Worm (Caenorhabditis elegans) whole organism, midembryonic: ENCODE data around the gene acox-1.5.

Experiments
- T22C8.4 ChIP-seq: fragments of 200-800 bp; sonication (Bioruptor generic); IDR thresholded peaks from 2 replicates; pipeline ENCODE4 v1.3.6; 2022; ENCODE audit warnings: missing genetic modification characterization, missing compliant biosample characterization
- cog-1 ChIP-seq: sonication (generic microtip); optimal IDR thresholded peaks from 2 replicates; lab custom pipeline; 2016; ENCODE audit warnings: missing genetic modification characterization, missing compliant biosample characterization
- flt-1 ChIP-seq: fragments of 200-800 bp; sonication (Bioruptor generic); IDR thresholded peaks from 2 replicates; pipeline ENCODE4 v1.3.6; 2022; ENCODE audit warnings: missing genetic modification characterization, missing compliant biosample characterization
- klf-2 ChIP-seq: fragments of 200-800 bp; sonication (Bioruptor generic); conservative IDR thresholded peaks from 2 replicates; pipeline ENCODE4 v1.3.6; 2022; ENCODE audit warnings: missing genetic modification reagents, missing genetic modification characterization, missing compliant biosample characterization
- med-1 ChIP-seq: sonication (generic microtip); optimal IDR thresholded peaks from 2 replicates; lab custom pipeline; 2017; ENCODE audit warnings: missing genetic modification characterization, mild to moderate bottlenecking, missing compliant biosample characterization, antibody characterized with exemption, missing genetic modification reagents; ENCODE audit not compliant: insufficient read depth
- ref-1 ChIP-seq: fragments of 200-800 bp; sonication (Bioruptor generic); conservative IDR thresholded peaks from 2 replicates; pipeline ENCODE4 v1.3.6; 2022; ENCODE audit warnings: missing genetic modification reagents, missing genetic modification characterization, missing compliant biosample characterization
- tab-1 ChIP-seq: fragments of 200-800 bp; sonication (Bioruptor generic); IDR thresholded peaks from 2 replicates; pipeline ENCODE4 v1.3.6; 2022; ENCODE audit warnings: missing genetic modification characterization, missing compliant biosample characterization
- ztf-23 ChIP-seq: fragments of 200-800 bp; sonication (Bioruptor generic); IDR thresholded peaks from 2 replicates; pipeline ENCODE4 v1.3.6; 2022; ENCODE audit warnings: missing genetic modification reagents, missing genetic modification characterization, missing compliant biosample characterization
- ztf-29 ChIP-seq: fragments of 200-800 bp; sonication (Bioruptor generic); IDR thresholded peaks from 2 replicates; pipeline ENCODE4 v1.3.6; 2022; ENCODE audit warnings: missing genetic modification reagents, missing genetic modification characterization, missing compliant biosample characterization

The acox-1.5 gene

DNA sequence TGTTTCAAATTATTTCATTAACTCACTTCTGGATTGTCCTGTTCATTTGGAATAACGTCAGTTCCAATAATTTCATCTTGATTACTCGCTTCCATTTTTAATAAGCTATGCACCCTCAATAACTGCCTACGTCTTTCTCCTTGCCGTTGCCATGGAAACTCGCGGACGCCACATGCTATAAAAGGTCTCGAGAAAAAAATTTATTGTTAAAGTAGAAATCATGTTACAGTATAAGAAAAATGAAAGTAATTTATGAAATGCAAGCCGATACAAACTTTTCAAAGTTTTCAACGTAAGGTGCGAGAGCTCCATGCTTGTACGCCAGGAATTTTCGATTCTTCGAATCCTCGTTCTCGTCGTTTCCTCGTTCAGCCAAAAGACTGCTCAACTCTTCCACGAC is 20.1 kb upstream of the acox-1.5 start, which contains the start of gene bbs-4:
TSS of gene bbs-4 (minus strand) at position 101 of the 400 bp plus-strand sequence.
- TF ChIP-seq ref-1 (GFP tag; lab: Robert Waterston, UW) (no peak), klf-2 (no peak), flt-1 (GFP tag; lab: Robert Waterston, UW) (no peak), tab-1 (GFP tag; lab: Robert Waterston, UW) (no peak), med-1 (GFP tag; lab: Kevin White, UChicago) (no peak), cog-1 (no peak), ztf-23 (GFP tag; lab: Robert Waterston, UW) (no peak), T22C8.4 (GFP tag; lab: Robert Waterston, UW) (no peak), ztf-29 (GFP tag; lab: Robert Waterston, UW) (no peak)

DNA sequence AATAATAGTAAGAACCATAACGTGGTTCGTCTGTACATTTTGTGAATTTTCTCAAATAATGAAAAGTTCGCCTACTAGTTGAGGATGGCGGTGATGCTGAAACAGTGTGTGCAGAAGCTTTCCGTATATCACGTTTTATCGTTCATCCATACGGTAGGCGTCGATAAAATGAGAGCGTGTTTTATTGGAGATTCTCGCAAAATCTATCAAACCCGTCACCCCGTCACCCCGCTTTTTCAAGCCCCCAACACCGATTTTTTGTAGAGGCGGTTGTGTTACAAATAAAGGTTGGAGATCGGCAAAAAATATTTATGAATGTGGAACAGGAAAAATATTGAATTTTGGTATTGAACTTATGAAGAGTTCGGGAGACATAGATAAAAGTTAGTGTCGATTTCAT is 16.7 kb upstream of the acox-1.5 start, which contains the start of gene clec-161:
TSS of gene clec-161 (minus strand) at position 101 of the 400 bp plus-strand sequence.
- TF ChIP-seq ztf-23 (GFP tag; lab: Robert Waterston, UW) (no peak), tab-1 (GFP tag; lab: Robert Waterston, UW) (no peak), klf-2 (no peak), ref-1 (GFP tag; lab: Robert Waterston, UW) (no peak), flt-1 (GFP tag; lab: Robert Waterston, UW) (no peak), med-1 (GFP tag; lab: Kevin White, UChicago) (no peak), ztf-29 (GFP tag; lab: Robert Waterston, UW) (no peak), cog-1 (no peak), T22C8.4 (GFP tag; lab: Robert Waterston, UW) (no peak)

ce11 chrIII:9600645-9601044 is 8.7 kb upstream of the acox-1.5 start, which contains the start of gene F58A4.2:
Gene F58A4.2, minus strand, starts transcription at chrIII:9600745.
- no peak for TF ChIP-seq ref-1 (GFP tag; lab: Robert Waterston, UW)

ce11 chrIII:9598168-9598567 is 6.2 kb upstream of the acox-1.5 start, which contains the start of gene F58A4.1:
Gene F58A4.1, plus strand, starts transcription at chrIII:9598468.
- no peak for TF ChIP-seq klf-2
- TF ChIP-seq flt-1 (GFP tag; lab: Robert Waterston, UW): no peak
- no peak for TF ChIP-seq T22C8.4 (GFP tag; lab: Robert Waterston, UW)
- TF ChIP-seq cog-1: no peak
- TF ChIP-seq ztf-23 (GFP tag; lab: Robert Waterston, UW): no peak
- no peak for TF ChIP-seq med-1 (GFP tag; lab: Kevin White, UChicago)
- no peak for TF ChIP-seq tab-1 (GFP tag; lab: Robert Waterston, UW)
- TF ChIP-seq ref-1 (GFP tag; lab: Robert Waterston, UW): no peak
- TF ChIP-seq ztf-29 (GFP tag; lab: Robert Waterston, UW): no peak

DNA sequence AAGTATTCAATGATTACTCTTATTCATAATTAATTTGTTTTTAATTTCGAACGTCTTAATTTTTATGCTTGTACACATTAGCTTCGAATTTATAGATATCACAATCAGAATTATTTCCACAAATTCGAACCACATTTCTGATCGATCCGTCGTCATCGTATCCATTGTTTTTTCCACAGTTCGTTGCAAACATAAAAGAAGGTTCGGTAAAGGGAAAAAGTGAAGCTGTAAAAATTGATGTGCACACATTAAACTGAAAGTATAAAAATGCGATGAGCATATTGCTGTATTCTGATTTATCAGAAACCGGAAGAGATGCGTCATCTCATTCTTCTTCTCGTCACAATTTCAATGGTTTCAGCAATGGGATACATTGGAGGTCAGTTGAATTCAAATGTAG is 5.1 kb upstream of the acox-1.5 start, which contains the start of gene C48B4.12:
TSS of gene C48B4.12 (plus strand) at position 301 of the 400 bp plus-strand sequence.
- TF ChIP-seq ztf-23 (GFP tag; lab: Robert Waterston, UW): no peak
- no peak for TF ChIP-seq flt-1 (GFP tag; lab: Robert Waterston, UW)
- TF ChIP-seq cog-1: no peak
- TF ChIP-seq ref-1 (GFP tag; lab: Robert Waterston, UW): no peak
- TF ChIP-seq T22C8.4 (GFP tag; lab: Robert Waterston, UW): no peak
- TF ChIP-seq med-1 (GFP tag; lab: Kevin White, UChicago): no peak
- no peak for TF ChIP-seq klf-2
- TF ChIP-seq tab-1 (GFP tag; lab: Robert Waterston, UW): no peak
- TF ChIP-seq ztf-29 (GFP tag; lab: Robert Waterston, UW): no peak

DNA sequence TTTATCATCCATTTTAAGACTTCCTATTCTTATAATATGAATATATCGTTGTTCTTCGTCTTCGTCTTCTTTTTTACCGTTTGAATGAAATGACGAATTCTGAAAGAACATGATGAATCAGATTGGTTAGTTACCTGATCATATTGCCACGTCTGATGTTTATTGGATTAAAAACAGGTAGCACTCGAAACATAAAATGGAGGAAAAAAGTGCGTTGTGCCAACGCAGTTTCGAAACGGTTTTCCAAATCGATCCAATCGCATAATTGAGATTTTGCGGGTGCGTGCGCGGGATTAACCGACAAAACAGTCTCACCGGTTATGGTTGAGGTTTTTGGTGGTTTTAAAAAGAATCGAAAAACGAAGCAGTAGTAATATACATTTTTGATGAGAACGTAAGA is 3.6 kb upstream of the acox-1.5 start, which contains the start of gene rom-2:
TSS of gene rom-2 (minus strand) at position 101 of the 400 bp plus-strand sequence.
- TF ChIP-seq ztf-29 (GFP tag; lab: Robert Waterston, UW) (no peak), tab-1 (GFP tag; lab: Robert Waterston, UW) (no peak), T22C8.4 (GFP tag; lab: Robert Waterston, UW) (no peak), ref-1 (GFP tag; lab: Robert Waterston, UW) (no peak), med-1 (GFP tag; lab: Kevin White, UChicago) (no peak), ztf-23 (GFP tag; lab: Robert Waterston, UW) (no peak), klf-2 (no peak), flt-1 (GFP tag; lab: Robert Waterston, UW) (no peak), cog-1 (no peak)

ce11 chrIII:9590212-9590611 is 1.8 kb downstream of the acox-1.5 start:
- TF ChIP-seq med-1 (GFP tag; lab: Kevin White, UChicago) (no peak), flt-1 (GFP tag; lab: Robert Waterston, UW) (no peak), cog-1 (no peak), ztf-29 (GFP tag; lab: Robert Waterston, UW) (no peak), tab-1 (GFP tag; lab: Robert Waterston, UW) (no peak), T22C8.4 (GFP tag; lab: Robert Waterston, UW) (no peak), ref-1 (GFP tag; lab: Robert Waterston, UW) (no peak), ztf-23 (GFP tag; lab: Robert Waterston, UW) (no peak), klf-2 (no peak)

DNA sequence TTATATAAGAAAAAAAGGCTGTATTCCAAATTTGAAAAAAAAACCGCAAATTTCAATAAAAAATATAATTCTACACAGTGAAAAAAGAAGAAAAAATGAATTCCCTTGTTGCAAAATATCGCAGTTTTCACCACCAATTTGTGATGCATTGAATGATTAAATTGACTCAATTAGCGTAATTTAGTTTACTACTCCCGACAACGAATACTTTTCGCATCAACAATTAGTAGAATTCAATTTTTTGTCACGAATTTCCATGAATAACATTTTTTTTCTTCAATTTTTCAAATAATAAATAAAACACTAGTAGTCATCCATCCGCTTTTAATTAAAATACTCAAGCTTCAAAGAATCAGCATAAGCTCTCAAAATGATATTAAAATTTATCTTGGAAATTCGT is 6.7 kb downstream of the acox-1.5 start:
- TF ChIP-seq T22C8.4 (GFP tag; lab: Robert Waterston, UW) (no peak), tab-1 (GFP tag; lab: Robert Waterston, UW) (no peak), ztf-23 (GFP tag; lab: Robert Waterston, UW) (no peak), klf-2 (no peak), flt-1 (GFP tag; lab: Robert Waterston, UW) (no peak), ref-1 (GFP tag; lab: Robert Waterston, UW) (no peak), med-1 (GFP tag; lab: Kevin White, UChicago) (no peak), ztf-29 (GFP tag; lab: Robert Waterston, UW) (no peak), cog-1 (no peak)

DNA sequence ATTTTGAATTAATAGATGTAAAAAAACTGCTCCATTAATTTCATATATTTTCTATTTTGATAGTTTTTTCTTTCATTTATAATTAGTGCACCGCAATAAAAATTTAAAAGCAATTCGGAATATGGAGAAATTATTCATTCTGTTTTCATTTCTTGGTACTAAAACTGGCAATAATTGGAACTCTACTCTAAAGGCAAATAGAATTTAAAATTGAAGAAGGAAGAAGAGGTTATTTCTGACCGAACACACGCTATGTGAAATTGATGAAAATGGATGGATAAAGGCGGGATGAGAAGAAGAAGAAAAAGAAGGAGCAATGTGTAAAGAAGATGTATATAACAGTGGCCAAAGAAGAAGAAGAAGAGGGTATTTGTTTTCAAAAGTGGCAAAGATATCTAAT is 8.8 kb downstream of the acox-1.5 start:
- TF ChIP-seq ztf-29 (GFP tag; lab: Robert Waterston, UW): no peak
- TF ChIP-seq flt-1 (GFP tag; lab: Robert Waterston, UW): no peak
- TF ChIP-seq tab-1 (GFP tag; lab: Robert Waterston, UW): no peak
- no peak for TF ChIP-seq ztf-23 (GFP tag; lab: Robert Waterston, UW)
- no peak for TF ChIP-seq klf-2
- no peak for TF ChIP-seq ref-1 (GFP tag; lab: Robert Waterston, UW)
- no peak for TF ChIP-seq T22C8.4 (GFP tag; lab: Robert Waterston, UW)
- no peak for TF ChIP-seq cog-1
